Worm (Caenorhabditis elegans) whole organism, young adult: ENCODE measurements around the gene Y60A9.1.

Source experiments
- ZK185.1 ChIP-seq: sonication (generic microtip); optimal IDR thresholded peaks from 2 replicates; lab custom pipeline; 2016; ENCODE audit warnings: mild to moderate bottlenecking, missing genetic modification characterization, missing compliant biosample characterization; ENCODE audit not compliant: poor library complexity, severe bottlenecking
- ama-1 ChIP-seq, 3 experiments: fragments of 150-350 bp in 1 of 3; sonication (generic microtip) in 2 of 3; optimal IDR thresholded peaks; 2 replicates each; lab custom pipeline; 2014 to 2018; ENCODE audit warnings: missing biosample characterization in 2 of 3, missing genetic modification characterization in 2 of 3, missing genetic modification reagents in 2 of 3
- snpc-1.1 ChIP-seq: sonication (generic microtip); optimal IDR thresholded peaks from 2 replicates; lab custom pipeline; 2017; ENCODE audit warnings: missing genetic modification characterization, mild to moderate bottlenecking, missing compliant biosample characterization, antibody characterized with exemption, moderate library complexity, missing genotype, missing genetic modification reagents; ENCODE audit not compliant: insufficient read depth

DNA sequence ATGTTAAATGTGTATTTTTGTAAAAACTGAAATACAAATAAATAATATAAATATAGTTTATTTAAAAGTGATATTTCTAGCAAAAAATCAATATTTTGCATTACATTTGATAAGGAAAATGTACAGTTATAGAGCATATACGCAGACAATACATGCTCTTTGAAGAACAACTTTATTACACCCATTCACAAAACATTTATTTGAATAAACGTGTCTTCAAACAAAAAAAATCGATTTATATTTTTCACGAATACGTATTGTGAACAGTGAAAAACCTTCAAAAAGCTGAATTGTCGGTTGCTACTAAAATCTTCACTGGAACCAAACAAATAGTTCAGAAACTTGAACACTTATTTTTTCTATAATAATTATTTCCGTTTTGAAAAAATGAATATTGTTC, 47.6 kb downstream of the Y60A9.1 start, which contains the start of gene K04G11.3:
- TF ChIP-seq ZK185.1 (tag; lab: Kevin White, UChicago) (no peak), ama-1 (optimal IDR thresholded peaks at IDR 0.05; lab: Kevin White, UChicago) (no peak), ama-1 (GFP tag; optimal IDR thresholded peaks at IDR 0.05; lab: Kevin White, UChicago) (no peak), snpc-1.1 (tag; lab: Kevin White, UChicago) (no peak)
